Fruit fly (Drosophila melanogaster) S2 (cell line): ENCODE results near the gene Reph.

ENCODE experiments used
- CG8478 ChIP-seq: fragments of >200 bp; optimal IDR thresholded peaks from 2 replicates; lab custom pipeline; 2018
- CTCF ChIP-seq, 2 experiments: fragments of >200 bp; optimal IDR thresholded peaks; 2 replicates each; lab custom pipeline; 2018

Reph gene

dm6 chr2L:3833924-3834323 lies 30.6 kb downstream of the Reph start:
- TF ChIP-seq CTCF (optimal IDR thresholded peaks at IDR 0.05; lab: Kevin White, UChicago): no peak
- TF ChIP-seq CG8478 (lab: Kevin White, UChicago): no peak

dm6 chr2L:3835221-3835620 lies 31.9 kb downstream of the Reph start:
- TF ChIP-seq CTCF (optimal IDR thresholded peaks at IDR 0.05; lab: Kevin White, UChicago): no peak
- no peak for TF ChIP-seq CG8478 (lab: Kevin White, UChicago)

- TF ChIP-seq CG8478 (lab: Kevin White, UChicago): no peak
- TF ChIP-seq CTCF (optimal IDR thresholded peaks at IDR 0.05; lab: Kevin White, UChicago): no peak
These were observed 33.1 kb downstream of the Reph start, which contains the start of gene slp2 for dm6 chr2L:3836440-3836890. TSS of gene slp2 (plus strand) at chr2L:3836840.

- TF ChIP-seq CG8478 (lab: Kevin White, UChicago): no peak
- no peak for TF ChIP-seq CTCF (optimal IDR thresholded peaks at IDR 0.05; lab: Kevin White, UChicago)
These were observed 37.6 kb downstream of the Reph start for dm6 chr2L:3840975-3841374.

dm6 chr2L:3844135-3844534 lies 40.8 kb downstream of the Reph start:
- no peak for TF ChIP-seq CTCF (optimal IDR thresholded peaks at IDR 0.05; lab: Kevin White, UChicago)
- no peak for TF ChIP-seq CG8478 (lab: Kevin White, UChicago)

dm6 chr2L:3844898-3845713 lies 41.8 kb downstream of the Reph start:
- no peak for TF ChIP-seq CTCF (optimal IDR thresholded peaks at IDR 0.05; lab: Kevin White, UChicago)
- no peak for TF ChIP-seq CG8478 (lab: Kevin White, UChicago)

dm6 chr2L:3846520-3846919 lies 43.2 kb downstream of the Reph start:
- TF ChIP-seq CTCF (optimal IDR thresholded peaks at IDR 0.05; lab: Kevin White, UChicago) (no peak), CG8478 (lab: Kevin White, UChicago) (no peak)

dm6 chr2L:3847908-3848307 lies 44.6 kb downstream of the Reph start:
- no peak for TF ChIP-seq CG8478 (lab: Kevin White, UChicago)
- no peak for TF ChIP-seq CTCF (optimal IDR thresholded peaks at IDR 0.05; lab: Kevin White, UChicago)

- TF ChIP-seq CG8478 (lab: Kevin White, UChicago) (no peak), CTCF (optimal IDR thresholded peaks at IDR 0.05; lab: Kevin White, UChicago) (no peak)
These were observed 48.0 kb downstream of the Reph start for dm6 chr2L:3851308-3851707.

dm6 chr2L:3852120-3852519 lies 48.8 kb downstream of the Reph start:
- TF ChIP-seq CTCF (optimal IDR thresholded peaks at IDR 0.05; lab: Kevin White, UChicago) (no peak), CG8478 (lab: Kevin White, UChicago) (no peak)

- TF ChIP-seq CTCF (optimal IDR thresholded peaks at IDR 0.05; lab: Kevin White, UChicago) (no peak), CG8478 (lab: Kevin White, UChicago) (no peak)
These were observed 50.2 kb downstream of the Reph start for dm6 chr2L:3853507-3854030.

- TF ChIP-seq CG8478 (lab: Kevin White, UChicago) (no peak), CTCF (optimal IDR thresholded peaks at IDR 0.05; lab: Kevin White, UChicago) (no peak)
These were observed 52.3 kb downstream of the Reph start for dm6 chr2L:3855528-3856189.

dm6 chr2L:3856372-3856771 lies 53.0 kb downstream of the Reph start:
- TF ChIP-seq CG8478 (lab: Kevin White, UChicago) (no peak), CTCF (optimal IDR thresholded peaks at IDR 0.05; lab: Kevin White, UChicago) (no peak)

dm6 chr2L:3858118-3858517 lies 54.8 kb downstream of the Reph start:
- TF ChIP-seq CG8478 (lab: Kevin White, UChicago) (no peak), CTCF (optimal IDR thresholded peaks at IDR 0.05; lab: Kevin White, UChicago) (no peak)
